Worm (Caenorhabditis elegans) whole organism, L3 larva: ENCODE data around the gene D2045.9.

Source experiments
- elt-1 ChIP-seq: fragments of 150-350 bp; optimal IDR thresholded peaks from 2 replicates; lab custom pipeline; 2014; ENCODE audit warnings: missing biosample characterization, missing genetic modification characterization
- nhr-12 ChIP-seq: fragments of 150-350 bp; optimal IDR thresholded peaks from 2 replicates; lab custom pipeline; 2014; ENCODE audit warnings: missing biosample characterization, missing genetic modification characterization
- nhr-76 ChIP-seq: fragments of 150-350 bp; sonication (generic microtip); optimal IDR thresholded peaks from 5 replicates; lab custom pipeline; 2014; ENCODE audit warnings: missing biosample characterization, missing genetic modification characterization
- nhr-77 ChIP-seq: fragments of 150-350 bp; optimal IDR thresholded peaks from 2 replicates; lab custom pipeline; 2014; ENCODE audit warnings: missing biosample characterization, missing genetic modification characterization
- pha-4 ChIP-seq: fragments of 150-350 bp; optimal IDR thresholded peaks from 2 replicates; lab custom pipeline; 2014; ENCODE audit warnings: missing biosample characterization, missing genetic modification reagents, missing genetic modification characterization
- pqm-1 ChIP-seq: fragments of 150-350 bp; optimal IDR thresholded peaks from 2 replicates; lab custom pipeline; 2017; ENCODE audit warnings: missing biosample characterization, missing genetic modification characterization, inconsistent platforms

ce11 chrIII:10505182-10505581 lies 30.1 kb downstream of the D2045.9 start, which contains the start of the genes taf-11.3 and urm-1:
- TF ChIP-seq nhr-76 (tag; lab: Kevin White, UChicago) (no peak), nhr-77 (no peak), pqm-1 (tag; lab: Kevin White, UChicago) (no peak), nhr-12 (tag; lab: Kevin White, UChicago) (no peak), pha-4 (tag; lab: Kevin White, UChicago) (peak; percentile 90), elt-1 (tag; lab: Kevin White, UChicago) (no peak)
